Fruit fly (Drosophila melanogaster) whole organism, embryonic: ENCODE results near the gene CG10651.
A peak's percentile ranks its signal among the peaks of the same experiment; 100 is the strongest.

Experiments used
- ATbp ChIP-seq: fragments of 200-800 bp; sonication (Bioruptor generic); optimal IDR thresholded peaks from 2 replicates; lab custom pipeline; 2017; ENCODE audit warnings: missing biosample characterization, mild to moderate bottlenecking, missing genetic modification characterization, missing genetic modification reagents
- C15 ChIP-seq: fragments of 200-800 bp; sonication (Bioruptor generic); IDR thresholded peaks from 3 replicates; pipeline ENCODE4 v1.3.6; 2022; ENCODE audit warnings: missing biosample characterization, missing genetic modification characterization
- CG10274 ChIP-seq: fragments of 200-800 bp; sonication (Bioruptor generic); optimal IDR thresholded peaks from 3 replicates; lab custom pipeline; 2017; ENCODE audit warnings: missing biosample characterization, mild to moderate bottlenecking, missing genetic modification characterization
- CG10543 ChIP-seq: fragments of 200-800 bp; sonication (Bioruptor generic); optimal IDR thresholded peaks from 3 replicates; lab custom pipeline; 2017; ENCODE audit warnings: missing biosample characterization, mild to moderate bottlenecking, missing genetic modification characterization, moderate library complexity
- CG10979 ChIP-seq: fragments of 200-800 bp; sonication (Bioruptor generic); optimal IDR thresholded peaks from 2 replicates; lab custom pipeline; 2018; ENCODE audit warnings: missing biosample characterization, mild to moderate bottlenecking, missing genetic modification characterization, moderate library complexity
- CG12071 ChIP-seq: fragments of 200-800 bp; sonication (Bioruptor generic); optimal IDR thresholded peaks from 3 replicates; lab custom pipeline; 2018; ENCODE audit warnings: missing biosample characterization, mild to moderate bottlenecking, missing genetic modification characterization
- CG12744 ChIP-seq: fragments of 200-800 bp; sonication (Bioruptor generic); optimal IDR thresholded peaks from 2 replicates; lab custom pipeline; 2016; ENCODE audit warnings: missing biosample characterization, missing genetic modification characterization
- CG14710 ChIP-seq: fragments of 200-800 bp; sonication (Bioruptor generic); optimal IDR thresholded peaks from 3 replicates; lab custom pipeline; 2019; ENCODE audit warnings: missing biosample characterization, mild to moderate bottlenecking, missing genetic modification characterization, moderate library complexity
- CG1603 ChIP-seq: fragments of 200-800 bp; sonication (Bioruptor generic); optimal IDR thresholded peaks from 2 replicates; lab custom pipeline; 2019; ENCODE audit warnings: missing biosample characterization, mild to moderate bottlenecking, missing genetic modification characterization, moderate library complexity
- CG17328 ChIP-seq: fragments of 200-800 bp; sonication (Bioruptor generic); IDR thresholded peaks from 2 replicates; pipeline ENCODE4 v1.3.6; 2022; ENCODE audit warnings: missing biosample characterization, missing genetic modification characterization
- CG17361 ChIP-seq: fragments of 200-800 bp; sonication (Bioruptor generic); IDR thresholded peaks from 3 replicates; pipeline ENCODE4 v1.3.6; 2022; ENCODE audit warnings: missing biosample characterization, missing genetic modification characterization
- CG18764 ChIP-seq: fragments of 200-800 bp; sonication (Bioruptor generic); optimal IDR thresholded peaks from 3 replicates; lab custom pipeline; 2016; ENCODE audit warnings: missing biosample characterization, missing genetic modification characterization
- CG34224 ChIP-seq: fragments of 200-800 bp; sonication (Bioruptor generic); IDR thresholded peaks from 3 replicates; pipeline ENCODE4 v1.3.6; 2022; ENCODE audit warnings: missing biosample characterization, missing genetic modification characterization; ENCODE audit not compliant: partially characterized antibody
- CG34422 ChIP-seq: fragments of 200-800 bp; sonication (Bioruptor generic); IDR thresholded peaks from 3 replicates; pipeline ENCODE4 v1.3.6; 2022; ENCODE audit warnings: missing biosample characterization, missing genetic modification characterization
- CG3995 ChIP-seq: fragments of 200-800 bp; sonication (Bioruptor generic); optimal IDR thresholded peaks from 3 replicates; lab custom pipeline; 2016; ENCODE audit warnings: missing biosample characterization, missing genetic modification characterization
- CG42726 ChIP-seq: fragments of 200-800 bp; sonication (Bioruptor generic); IDR thresholded peaks from 2 replicates; pipeline ENCODE4 v1.3.6; 2022; ENCODE audit warnings: missing biosample characterization, missing genetic modification characterization; ENCODE audit not compliant: partially characterized antibody
- CG4404 ChIP-seq: fragments of 200-800 bp; sonication (Bioruptor generic); IDR thresholded peaks from 2 replicates; pipeline ENCODE4 v1.3.6; 2022; ENCODE audit warnings: missing biosample characterization, missing genetic modification characterization
- CG5180 ChIP-seq: fragments of 200-800 bp; sonication (Bioruptor generic); optimal IDR thresholded peaks from 3 replicates; lab custom pipeline; 2017; ENCODE audit warnings: missing biosample characterization, missing genetic modification characterization, mild to moderate bottlenecking, moderate library complexity, missing genetic modification reagents
- CG7271 ChIP-seq: fragments of 200-800 bp; sonication (Bioruptor generic); optimal IDR thresholded peaks from 2 replicates; lab custom pipeline; 2018; ENCODE audit warnings: missing biosample characterization, mild to moderate bottlenecking, missing genetic modification characterization, moderate library complexity
- CG7786 ChIP-seq: fragments of 200-800 bp; sonication (Bioruptor generic); optimal IDR thresholded peaks from 2 replicates; lab custom pipeline; 2016; ENCODE audit warnings: missing biosample characterization, missing genetic modification characterization
- CG8478 ChIP-seq: fragments of >200 bp; optimal IDR thresholded peaks from 2 replicates; lab custom pipeline; 2018
- CG8765 ChIP-seq: fragments of 200-800 bp; sonication (Bioruptor generic); IDR thresholded peaks from 2 replicates; pipeline ENCODE4 v1.3.6; 2022; ENCODE audit warnings: missing biosample characterization, missing genetic modification characterization
- CG8924 ChIP-seq: fragments of 200-800 bp; optimal IDR thresholded peaks from 3 replicates; lab custom pipeline; 2019; ENCODE audit warnings: missing biosample characterization, mild to moderate bottlenecking, missing genetic modification characterization, moderate library complexity
- CG9932 ChIP-seq: fragments of 200-800 bp; sonication (Bioruptor generic); IDR thresholded peaks from 2 replicates; pipeline ENCODE4 v1.3.6; 2022; ENCODE audit warnings: missing biosample characterization, missing genetic modification characterization
- CoRest ChIP-seq: fragments of 200-800 bp; sonication (Bioruptor generic); optimal IDR thresholded peaks from 3 replicates; lab custom pipeline; 2018; ENCODE audit warnings: missing biosample characterization, mild to moderate bottlenecking, missing genetic modification characterization, moderate library complexity
- Dad ChIP-seq: fragments of 200-800 bp; sonication (Bioruptor generic); optimal IDR thresholded peaks from 3 replicates; lab custom pipeline; 2016; ENCODE audit warnings: missing biosample characterization, missing genetic modification characterization
- Drgx ChIP-seq: fragments of 200-800 bp; sonication (Bioruptor generic); IDR thresholded peaks from 2 replicates; pipeline ENCODE4 v1.3.6; 2022; ENCODE audit warnings: missing biosample characterization, missing genetic modification characterization
- Fer3 ChIP-seq: fragments of 200-800 bp; sonication (Bioruptor generic); optimal IDR thresholded peaks from 2 replicates; lab custom pipeline; 2018; ENCODE audit warnings: missing biosample characterization, mild to moderate bottlenecking, missing genetic modification characterization, moderate library complexity
- Max ChIP-seq: fragments of 200-800 bp; sonication (Bioruptor generic); optimal IDR thresholded peaks from 2 replicates; lab custom pipeline; 2016; ENCODE audit warnings: missing biosample characterization, mild to moderate bottlenecking, missing genetic modification characterization
- Poxn ChIP-seq: fragments of 200-800 bp; sonication (Bioruptor generic); IDR thresholded peaks from 2 replicates; pipeline ENCODE4 v1.3.6; 2022; ENCODE audit warnings: missing biosample characterization, missing genetic modification characterization
- Sin3A ChIP-seq: fragments of >200 bp; optimal IDR thresholded peaks from 2 replicates; lab custom pipeline; 2018
- Spps ChIP-seq: fragments of 200-800 bp; sonication (Bioruptor generic); optimal IDR thresholded peaks from 2 replicates; lab custom pipeline; 2018; ENCODE audit warnings: missing biosample characterization, mild to moderate bottlenecking, missing genetic modification characterization
- YL-1 ChIP-seq: fragments of 200-800 bp; sonication (Bioruptor generic); optimal IDR thresholded peaks from 3 replicates; lab custom pipeline; 2017; ENCODE audit warnings: missing biosample characterization, mild to moderate bottlenecking, missing genetic modification characterization
- bowl ChIP-seq: fragments of 200-800 bp; sonication (Bioruptor generic); IDR thresholded peaks from 2 replicates; pipeline ENCODE4 v1.3.6; 2022; ENCODE audit warnings: missing biosample characterization, missing genetic modification characterization
- bsh ChIP-seq, 2 experiments: fragments of 200-800 bp; sonication (Bioruptor generic); optimal IDR thresholded peaks; 2 replicates each; lab custom pipeline; 2017 to 2018; ENCODE audit warnings: mild to moderate bottlenecking in 2 of 2, missing biosample characterization in 2 of 2, missing genetic modification characterization in 2 of 2, moderate library complexity in 1 of 2
- cg ChIP-seq: fragments of 200-800 bp; sonication (Bioruptor generic); optimal IDR thresholded peaks from 3 replicates; lab custom pipeline; 2019; ENCODE audit warnings: missing biosample characterization, mild to moderate bottlenecking, missing genetic modification characterization, moderate library complexity
- crol ChIP-seq: fragments of 200-800 bp; sonication (Bioruptor generic); IDR thresholded peaks from 2 replicates; pipeline ENCODE4 v1.3.6; 2022; ENCODE audit warnings: missing biosample characterization, missing genetic modification characterization
- dm ChIP-seq: fragments of 200-800 bp; sonication (Bioruptor generic); optimal IDR thresholded peaks from 3 replicates; lab custom pipeline; 2016; ENCODE audit warnings: missing biosample characterization, missing genetic modification characterization
- hth ChIP-seq: fragments of >200 bp; optimal IDR thresholded peaks from 2 replicates; lab custom pipeline; 2017; ENCODE audit warnings: inconsistent platforms
- ind ChIP-seq: fragments of 200-800 bp; sonication (Bioruptor generic); optimal IDR thresholded peaks from 3 replicates; lab custom pipeline; 2016; ENCODE audit warnings: missing biosample characterization, missing genetic modification characterization
- nerfin-1 ChIP-seq: fragments of 200-800 bp; sonication (Bioruptor generic); optimal IDR thresholded peaks from 3 replicates; lab custom pipeline; 2019; ENCODE audit warnings: missing biosample characterization, mild to moderate bottlenecking, missing genetic modification characterization, moderate library complexity
- nerfin-2 ChIP-seq: fragments of 200-800 bp; sonication (Bioruptor generic); IDR thresholded peaks from 2 replicates; pipeline ENCODE4 v1.3.6; 2022; ENCODE audit warnings: missing biosample characterization, missing genetic modification characterization; ENCODE audit not compliant: partially characterized antibody
- nmo ChIP-seq: fragments of 200-800 bp; sonication (Bioruptor generic); optimal IDR thresholded peaks from 2 replicates; lab custom pipeline; 2018; ENCODE audit warnings: missing biosample characterization, mild to moderate bottlenecking, missing genetic modification characterization, moderate library complexity
- phol ChIP-seq: fragments of 200-800 bp; sonication (Bioruptor generic); optimal IDR thresholded peaks from 3 replicates; lab custom pipeline; 2018; ENCODE audit warnings: missing biosample characterization, mild to moderate bottlenecking, missing genetic modification characterization, moderate library complexity
- slbo ChIP-seq: fragments of 200-800 bp; sonication (Bioruptor generic); IDR thresholded peaks from 2 replicates; pipeline ENCODE4 v1.3.6; 2022; ENCODE audit warnings: missing biosample characterization, missing genetic modification characterization
- slou ChIP-seq: fragments of 200-800 bp; sonication (Bioruptor generic); optimal IDR thresholded peaks from 3 replicates; lab custom pipeline; 2016; ENCODE audit warnings: missing biosample characterization, missing genetic modification characterization
- slp2 ChIP-seq: fragments of 200-800 bp; sonication (Bioruptor generic); optimal IDR thresholded peaks from 2 replicates; lab custom pipeline; 2016; ENCODE audit warnings: missing biosample characterization, missing genetic modification characterization
- ssp ChIP-seq: fragments of 200-800 bp; sonication (Bioruptor generic); IDR thresholded peaks from 2 replicates; pipeline ENCODE4 v1.3.6; 2022; ENCODE audit warnings: missing biosample characterization, missing genetic modification characterization
- stc ChIP-seq: fragments of 200-800 bp; sonication (Bioruptor generic); IDR thresholded peaks from 2 replicates; pipeline ENCODE4 v1.3.6; 2022; ENCODE audit warnings: missing biosample characterization, missing genetic modification characterization
- tin ChIP-seq: fragments of 200-800 bp; sonication (Bioruptor generic); optimal IDR thresholded peaks from 3 replicates; lab custom pipeline; 2016; ENCODE audit warnings: missing biosample characterization, missing genetic modification characterization
- usp ChIP-seq: fragments of >200 bp; optimal IDR thresholded peaks from 2 replicates; lab custom pipeline; 2017; ENCODE audit warnings: missing biosample characterization, missing genetic modification characterization
- wor ChIP-seq: fragments of 200-800 bp; sonication (Bioruptor generic); IDR thresholded peaks from 2 replicates; pipeline ENCODE4 v1.3.6; 2022; ENCODE audit warnings: missing biosample characterization, missing genetic modification characterization

The CG10651 gene

DNA sequence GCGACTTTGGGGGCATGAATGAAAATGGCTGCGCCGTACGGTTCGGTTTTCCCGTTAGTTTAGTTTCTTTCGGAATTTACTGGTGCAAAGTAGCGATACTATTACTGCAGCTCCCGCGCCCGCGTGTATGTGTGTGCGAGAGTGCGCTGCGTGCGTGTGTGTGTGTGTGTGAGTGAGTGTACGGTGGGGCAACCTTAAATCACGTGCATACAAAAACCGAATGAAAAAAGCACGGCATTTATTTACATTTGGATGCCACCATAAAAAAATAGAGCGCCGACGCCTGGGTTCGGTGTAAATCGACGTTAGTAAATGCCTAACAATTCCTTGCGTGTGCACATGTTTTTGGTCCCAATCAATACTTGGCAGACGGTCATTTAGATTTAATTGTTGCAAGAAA lies 37.0 kb downstream of the CG10651 start (continued):
- no peak for TF ChIP-seq CoRest
- no peak for TF ChIP-seq CG10274 (GFP tag; lab: Kevin White, UChicago)
- TF ChIP-seq crol (GFP tag; lab: Robert Waterston, UW) = 0 out of 2 replicates have a peak, but pooled peaks have one; percentile 28
- no peak for TF ChIP-seq CG12744 (GFP tag; lab: Kevin White, UChicago)
- no peak for TF ChIP-seq CG8924 (tag; lab: Kevin White, UChicago)
- no peak for TF ChIP-seq tin (GFP tag; lab: Kevin White, UChicago)
- TF ChIP-seq cg (GFP tag; lab: Kevin White, UChicago) = peak; percentile 92
- TF ChIP-seq ssp (GFP tag; lab: Robert Waterston, UW) = no peak
- TF ChIP-seq slbo = 0 out of 2 replicates have a peak, but pooled peaks have one; percentile 4
- TF ChIP-seq CG1603 (tag; lab: Kevin White, UChicago) = no peak
- no peak for TF ChIP-seq C15 (GFP tag; lab: Robert Waterston, UW)
- no peak for TF ChIP-seq Spps (tag; lab: Kevin White, UChicago)
- peak; percentile 15 for TF ChIP-seq dm (GFP tag; lab: Kevin White, UChicago)
- TF ChIP-seq slou (GFP tag; lab: Kevin White, UChicago) = no peak
- TF ChIP-seq Poxn (GFP tag; lab: Robert Waterston, UW) = no peak
- TF ChIP-seq CG7786 (GFP tag; lab: Kevin White, UChicago) = no peak
- TF ChIP-seq Max = no peak
- TF ChIP-seq hth (lab: Kevin White, UChicago) = no peak
- peak; percentile 17; the same call in 1 of the 2 replicates for TF ChIP-seq stc
- no peak for TF ChIP-seq Fer3 (tag; lab: Kevin White, UChicago)
- no peak for TF ChIP-seq CG12071 (GFP tag; lab: Kevin White, UChicago)
- no peak for TF ChIP-seq ATbp (GFP tag; lab: Kevin White, UChicago)
- no peak for TF ChIP-seq CG9932 (GFP tag; lab: Robert Waterston, UW)
- peak; percentile 41; the same call in 1 of the 3 replicates for TF ChIP-seq CG34224 (GFP tag; lab: Robert Waterston, UW)
- TF ChIP-seq CG10979 (tag; lab: Kevin White, UChicago) = no peak
- no peak for TF ChIP-seq Drgx (GFP tag; lab: Robert Waterston, UW)
- TF ChIP-seq nerfin-2 = no peak
- no peak for TF ChIP-seq nerfin-1 (tag; lab: Kevin White, UChicago)
- TF ChIP-seq CG8478 (lab: Kevin White, UChicago) = peak; percentile 74
- TF ChIP-seq Dad (GFP tag; lab: Kevin White, UChicago) = no peak
- TF ChIP-seq slp2 = no peak
- TF ChIP-seq CG5180 (GFP tag; lab: Kevin White, UChicago) = no peak
- TF ChIP-seq CG17328 (GFP tag; lab: Robert Waterston, UW) = no peak
- no peak for TF ChIP-seq phol (tag; lab: Kevin White, UChicago)

DNA sequence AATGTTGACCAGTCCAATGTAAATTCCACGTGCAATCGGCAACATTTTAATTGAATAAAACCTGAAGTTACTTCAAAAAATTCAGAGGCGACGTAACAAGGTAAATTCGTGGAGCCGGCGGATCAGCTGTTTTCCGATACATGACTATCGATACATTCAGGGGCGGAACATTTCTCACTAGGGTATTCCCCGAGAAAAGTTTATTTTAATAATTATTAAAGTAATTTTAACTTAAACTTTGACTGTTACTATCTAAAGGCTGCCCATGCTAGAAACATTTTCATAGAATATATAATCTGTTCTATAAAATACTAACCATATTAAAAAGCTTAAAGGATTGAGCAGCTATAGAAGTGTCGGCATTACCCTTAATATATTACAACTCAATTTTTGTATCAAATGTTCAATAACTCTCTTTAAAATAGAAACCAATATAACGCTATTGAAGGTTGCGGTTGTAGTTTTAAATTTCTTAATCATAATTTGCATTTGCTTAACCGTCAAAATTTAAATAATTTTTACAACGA lies 37.6 kb downstream of the CG10651 start, which contains the start of the genes mRpS18B and Kua:
Gene mRpS18B, minus strand, starts transcription at position 149 of the 527 bp plus-strand sequence.
Gene Kua, plus strand, starts transcription at position 477 of the 527 bp plus-strand sequence.
- TF ChIP-seq nmo (GFP tag; lab: Kevin White, UChicago) (peak; percentile 65), ind (peak; percentile 53), CG8765 (no peak), CG3995 (GFP tag; lab: Kevin White, UChicago) (no peak), CG34422 (GFP tag; lab: Robert Waterston, UW) (0 out of 3 replicates have a peak, but pooled peaks have one; percentile 54), bsh (GFP tag; optimal IDR thresholded peaks at IDR 0.05; lab: Kevin White, UChicago) (peak in 1 of 2 experiments; percentile 54), usp (no peak), CG7271 (tag; lab: Kevin White, UChicago) (no peak), CG42726 (GFP tag; lab: Robert Waterston, UW) (0 out of 2 replicates have a peak, but pooled peaks have one; percentile 43), Sin3A (lab: Kevin White, UChicago) (no peak), CG10543 (peak; percentile 4), CG17361 (GFP tag; lab: Robert Waterston, UW) (peak; percentile 77), YL-1 (GFP tag; lab: Kevin White, UChicago) (no peak), CG14710 (tag; lab: Kevin White, UChicago) (peak; percentile 65), bowl (GFP tag; lab: Robert Waterston, UW) (no peak), wor (no peak), CG4404 (GFP tag; lab: Robert Waterston, UW) (peak; percentile 36; the same call in 1 of the 2 replicates), CG18764 (GFP tag; lab: Kevin White, UChicago) (peak; percentile 1)
